Worm (Caenorhabditis elegans) whole organism, late embryonic: ENCODE data around the gene F56C9.10.

Experiments used
- K09A11.1 ChIP-seq: sonication (generic microtip); optimal IDR thresholded peaks from 2 replicates; lab custom pipeline; 2017; ENCODE audit warnings: antibody characterized with exemption, mild to moderate bottlenecking, missing genetic modification characterization, missing compliant biosample characterization; ENCODE audit not compliant: insufficient read depth
- ztf-16 ChIP-seq: sonication (generic microtip); optimal IDR thresholded peaks from 2 replicates; lab custom pipeline; 2017; ENCODE audit warnings: missing genetic modification characterization, missing compliant biosample characterization

ce11 chrIII:7322018-7322417 is 13.1 kb downstream of the F56C9.10 start:
- TF ChIP-seq K09A11.1 (tag; lab: Kevin White, UChicago) (no peak), ztf-16 (tag; lab: Kevin White, UChicago) (no peak)
